Fruit fly (Drosophila melanogaster): ENCODE results near the gene TfIIA-L.

dm6 chr3R:27233398-27233797, 17.5 kb upstream of the TfIIA-L start, which contains the start of gene CG31068:
- TF ChIP-seq Snoo (tag; optimal IDR thresholded peaks at IDR 0.05) = no peak
- no peak for TF ChIP-seq Pif1B (GFP tag; optimal IDR thresholded peaks at IDR 0.05)
- TF ChIP-seq EcR (GFP tag; optimal IDR thresholded peaks at IDR 0.05) = no peak
- no peak for TF ChIP-seq CG8301 (tag; optimal IDR thresholded peaks at IDR 0.05)
- no peak for TF ChIP-seq CG15710 (tag; optimal IDR thresholded peaks at IDR 0.05)
- no peak for TF ChIP-seq CG34367 (tag; optimal IDR thresholded peaks at IDR 0.05)
- no peak for TF ChIP-seq rn (GFP tag; IDR thresholded peaks at IDR 0.05)
- no peak for TF ChIP-seq CG13204 (GFP tag; optimal IDR thresholded peaks at IDR 0.05)
- no peak for TF ChIP-seq CG9948 (tag; optimal IDR thresholded peaks at IDR 0.05)
- no peak for TF ChIP-seq fd96Ca (GFP tag; IDR thresholded peaks at IDR 0.05)
- no peak for TF ChIP-seq Pif1A (GFP tag; optimal IDR thresholded peaks at IDR 0.05)
- TF ChIP-seq CG12605 (GFP tag; IDR thresholded peaks at IDR 0.05) = no peak
- TF ChIP-seq gl (tag; optimal IDR thresholded peaks at IDR 0.05) = no peak

All from whole organism, pupa.